Fruit fly (Drosophila melanogaster): Measurements from ENCODE around the gene CG4360.

DNA sequence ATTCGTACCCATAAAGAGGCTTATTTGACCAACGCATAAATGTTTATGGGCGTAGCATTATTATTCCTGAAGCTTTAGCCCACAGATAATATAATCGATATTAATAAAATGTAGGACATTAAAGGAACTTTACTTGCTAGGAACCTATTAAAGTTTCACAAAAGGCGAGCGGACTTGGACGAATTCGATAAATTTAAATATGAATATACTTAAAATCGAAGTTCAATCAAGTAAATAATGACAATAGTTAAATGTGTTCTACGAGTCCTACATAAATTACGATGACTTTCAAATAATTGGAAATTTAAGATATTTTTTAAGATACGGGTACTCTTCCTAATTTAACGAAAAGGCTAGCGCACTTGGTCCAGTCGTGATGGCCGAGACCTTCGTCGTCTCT is 36.2 kb downstream of the CG4360 start:
- no peak for TF ChIP-seq EcR (GFP tag; optimal IDR thresholded peaks at IDR 0.05)
- TF ChIP-seq psq (optimal IDR thresholded peaks at IDR 0.05) = no peak
- no peak for TF ChIP-seq CG8478 (optimal IDR thresholded peaks at IDR 0.05)
- TF ChIP-seq pan (optimal IDR thresholded peaks at IDR 0.05) = no peak
- no peak for TF ChIP-seq usp (GFP tag; optimal IDR thresholded peaks at IDR 0.05)
